Fruit fly (Drosophila melanogaster) whole organism, prepupa: ENCODE results near the gene Oga.

ENCODE experiments used
- Blimp-1 ChIP-seq: fragments of 200-800 bp; sonication (Bioruptor generic); optimal IDR thresholded peaks from 3 replicates; lab custom pipeline; 2017; ENCODE audit warnings: missing biosample characterization, missing genetic modification characterization, mild to moderate bottlenecking, moderate library complexity, missing genetic modification reagents
- CG11294 ChIP-seq: fragments of 200-800 bp; sonication (Bioruptor generic); IDR thresholded peaks from 2 replicates; pipeline ENCODE4 v1.3.6; 2022; ENCODE audit warnings: missing biosample characterization, missing genetic modification characterization
- CG11902 ChIP-seq: fragments of 200-800 bp; sonication (Bioruptor generic); optimal IDR thresholded peaks from 3 replicates; lab custom pipeline; 2016; ENCODE audit warnings: missing biosample characterization, missing genetic modification characterization
- CG1621 ChIP-seq: fragments of 200-800 bp; sonication (Bioruptor generic); optimal IDR thresholded peaks from 3 replicates; lab custom pipeline; 2018; ENCODE audit warnings: missing biosample characterization, mild to moderate bottlenecking, missing genetic modification characterization
- CG16779 ChIP-seq: fragments of 200-800 bp; sonication (Bioruptor generic); optimal IDR thresholded peaks from 3 replicates; lab custom pipeline; 2017; ENCODE audit warnings: missing biosample characterization, mild to moderate bottlenecking, missing genetic modification characterization
- CG3032 ChIP-seq: fragments of 200-800 bp; optimal IDR thresholded peaks from 2 replicates; lab custom pipeline; 2019; ENCODE audit warnings: missing biosample characterization, mild to moderate bottlenecking, missing genetic modification characterization, moderate library complexity
- CG31627 ChIP-seq: fragments of 200-800 bp; sonication (Bioruptor generic); optimal IDR thresholded peaks from 3 replicates; lab custom pipeline; 2016; ENCODE audit warnings: missing biosample characterization, missing genetic modification characterization
- CG32006 ChIP-seq: fragments of 200-800 bp; sonication (Bioruptor generic); optimal IDR thresholded peaks from 3 replicates; lab custom pipeline; 2017; ENCODE audit warnings: missing biosample characterization, mild to moderate bottlenecking, missing genetic modification characterization
- CG34406 ChIP-seq: fragments of 200-800 bp; sonication (Bioruptor generic); optimal IDR thresholded peaks from 3 replicates; lab custom pipeline; 2016; ENCODE audit warnings: missing biosample characterization, missing genetic modification characterization
- CG3919 ChIP-seq: fragments of 200-800 bp; sonication (Bioruptor generic); optimal IDR thresholded peaks from 3 replicates; lab custom pipeline; 2016; ENCODE audit warnings: missing biosample characterization, missing genetic modification characterization
- CG4318 ChIP-seq: fragments of 200-800 bp; sonication (Bioruptor generic); optimal IDR thresholded peaks from 3 replicates; lab custom pipeline; 2017; ENCODE audit warnings: missing biosample characterization, mild to moderate bottlenecking, missing genetic modification characterization
- CG6163 ChIP-seq: fragments of 200-800 bp; sonication (Bioruptor generic); IDR thresholded peaks from 3 replicates; pipeline ENCODE4 v1.3.6; 2022; ENCODE audit warnings: missing biosample characterization, missing genetic modification characterization
- CG6276 ChIP-seq: fragments of 200-800 bp; sonication (Bioruptor generic); optimal IDR thresholded peaks from 2 replicates; lab custom pipeline; 2017; ENCODE audit warnings: missing biosample characterization, mild to moderate bottlenecking, missing genetic modification characterization
- CG6792 ChIP-seq: fragments of 200-800 bp; sonication (Bioruptor generic); optimal IDR thresholded peaks from 3 replicates; lab custom pipeline; 2016; ENCODE audit warnings: missing biosample characterization, missing genetic modification characterization
- CG6808 ChIP-seq: fragments of 200-800 bp; sonication (Bioruptor generic); optimal IDR thresholded peaks from 3 replicates; lab custom pipeline; 2017; ENCODE audit warnings: missing biosample characterization, missing genetic modification characterization, mild to moderate bottlenecking, moderate library complexity, missing genetic modification reagents
- CG6854 ChIP-seq: fragments of 200-800 bp; sonication (Bioruptor generic); optimal IDR thresholded peaks from 2 replicates; lab custom pipeline; 2017; ENCODE audit warnings: missing biosample characterization, mild to moderate bottlenecking, missing genetic modification characterization
- CG7368 ChIP-seq: fragments of 200-800 bp; sonication (Bioruptor generic); optimal IDR thresholded peaks from 3 replicates; lab custom pipeline; 2016; ENCODE audit warnings: missing biosample characterization, missing genetic modification characterization
- CG8119 ChIP-seq: fragments of 200-800 bp; sonication (Bioruptor generic); IDR thresholded peaks from 3 replicates; pipeline ENCODE4 v1.3.6; 2022; ENCODE audit warnings: missing biosample characterization, missing genetic modification characterization
- CG8319 ChIP-seq: fragments of 200-800 bp; sonication (Bioruptor generic); optimal IDR thresholded peaks from 3 replicates; lab custom pipeline; 2016; ENCODE audit warnings: missing biosample characterization, missing genetic modification characterization
- CG8632 ChIP-seq: fragments of 200-800 bp; sonication (Bioruptor generic); optimal IDR thresholded peaks from 3 replicates; lab custom pipeline; 2016; ENCODE audit warnings: missing biosample characterization, missing genetic modification characterization
- CG9139 ChIP-seq: fragments of 200-800 bp; sonication (Bioruptor generic); optimal IDR thresholded peaks from 3 replicates; lab custom pipeline; 2017; ENCODE audit warnings: missing biosample characterization, mild to moderate bottlenecking, missing genetic modification characterization
- Eip75B ChIP-seq: fragments of 200-800 bp; sonication (Bioruptor generic); optimal IDR thresholded peaks from 3 replicates; lab custom pipeline; 2016; ENCODE audit warnings: missing biosample characterization, missing genetic modification characterization
- Eip78C ChIP-seq: fragments of 200-800 bp; sonication (Bioruptor generic); peaks from one replicate; lab custom pipeline; 2016; ENCODE audit warnings: missing biosample characterization, missing genetic modification characterization
- Eip93F ChIP-seq: fragments of 200-800 bp; sonication (Bioruptor generic); optimal IDR thresholded peaks from 2 replicates; lab custom pipeline; 2016; ENCODE audit warnings: missing biosample characterization, mild to moderate bottlenecking, missing genetic modification characterization
- Ets21C ChIP-seq: fragments of 200-800 bp; sonication (Bioruptor generic); optimal IDR thresholded peaks from 3 replicates; lab custom pipeline; 2016; ENCODE audit warnings: missing biosample characterization, missing genetic modification characterization
- Ets96B ChIP-seq: fragments of 200-800 bp; optimal IDR thresholded peaks from 2 replicates; lab custom pipeline; 2019; ENCODE audit warnings: missing biosample characterization, mild to moderate bottlenecking, missing genetic modification characterization, moderate library complexity
- Hr39 ChIP-seq: fragments of 200-800 bp; sonication (Bioruptor generic); optimal IDR thresholded peaks from 2 replicates; lab custom pipeline; 2016; ENCODE audit warnings: missing biosample characterization, missing genetic modification characterization
- Hr4 ChIP-seq: fragments of 200-800 bp; sonication (Bioruptor generic); optimal IDR thresholded peaks from 3 replicates; lab custom pipeline; 2016; ENCODE audit warnings: missing biosample characterization, missing genetic modification characterization
- Lpt ChIP-seq: fragments of 200-800 bp; sonication (Bioruptor generic); optimal IDR thresholded peaks from 3 replicates; lab custom pipeline; 2016; ENCODE audit warnings: missing biosample characterization, missing genetic modification characterization
- Met ChIP-seq: fragments of 200-800 bp; sonication (Bioruptor generic); optimal IDR thresholded peaks from 3 replicates; lab custom pipeline; 2016; ENCODE audit warnings: missing biosample characterization, missing genetic modification characterization
- OdsH ChIP-seq: fragments of 200-800 bp; sonication (Bioruptor generic); optimal IDR thresholded peaks from 3 replicates; lab custom pipeline; 2016; ENCODE audit warnings: missing biosample characterization, missing genetic modification characterization
- Smox ChIP-seq: fragments of 200-800 bp; sonication (Bioruptor generic); optimal IDR thresholded peaks from 3 replicates; lab custom pipeline; 2016; ENCODE audit warnings: missing biosample characterization, missing genetic modification characterization
- Sox102F ChIP-seq: fragments of 200-800 bp; sonication (Bioruptor generic); optimal IDR thresholded peaks from 2 replicates; lab custom pipeline; 2016; ENCODE audit warnings: missing biosample characterization, mild to moderate bottlenecking, missing genetic modification characterization
- Sox14 ChIP-seq: fragments of 200-800 bp; sonication (Bioruptor generic); optimal IDR thresholded peaks from 3 replicates; lab custom pipeline; 2016; ENCODE audit warnings: missing biosample characterization, missing genetic modification characterization
- Sox15 ChIP-seq: fragments of 200-800 bp; sonication (Bioruptor generic); optimal IDR thresholded peaks from 3 replicates; lab custom pipeline; 2016; ENCODE audit warnings: missing biosample characterization, missing genetic modification characterization
- achi ChIP-seq: fragments of 200-800 bp; sonication (Bioruptor generic); optimal IDR thresholded peaks from 3 replicates; lab custom pipeline; 2016; ENCODE audit warnings: missing biosample characterization, missing genetic modification characterization
- acj6 ChIP-seq: fragments of 200-800 bp; sonication (Bioruptor generic); optimal IDR thresholded peaks from 3 replicates; lab custom pipeline; 2016; ENCODE audit warnings: missing biosample characterization, missing genetic modification characterization
- cyc ChIP-seq: fragments of 200-800 bp; sonication (Bioruptor generic); optimal IDR thresholded peaks from 3 replicates; lab custom pipeline; 2016; ENCODE audit warnings: missing biosample characterization, missing genetic modification characterization
- dac ChIP-seq: fragments of 200-800 bp; sonication (Bioruptor generic); optimal IDR thresholded peaks from 2 replicates; lab custom pipeline; 2017; ENCODE audit warnings: missing biosample characterization, mild to moderate bottlenecking, missing genetic modification characterization
- eg ChIP-seq: fragments of 200-800 bp; sonication (Bioruptor generic); IDR thresholded peaks from 3 replicates; pipeline ENCODE4 v1.3.6; 2022; ENCODE audit warnings: missing biosample characterization, missing genetic modification characterization
- esn ChIP-seq: fragments of 200-800 bp; sonication (Bioruptor generic); optimal IDR thresholded peaks from 2 replicates; lab custom pipeline; 2016; ENCODE audit warnings: missing biosample characterization, mild to moderate bottlenecking, missing genetic modification characterization, moderate library complexity
- fd59A ChIP-seq: fragments of 200-800 bp; sonication (Bioruptor generic); optimal IDR thresholded peaks from 2 replicates; lab custom pipeline; 2017; ENCODE audit warnings: missing biosample characterization, mild to moderate bottlenecking, missing genetic modification characterization, missing genetic modification reagents
- fd85E ChIP-seq: fragments of 200-800 bp; sonication (Bioruptor generic); optimal IDR thresholded peaks from 3 replicates; lab custom pipeline; 2016; ENCODE audit warnings: missing biosample characterization, missing genetic modification characterization
- fkh ChIP-seq: fragments of 200-800 bp; sonication (Bioruptor generic); optimal IDR thresholded peaks from 3 replicates; lab custom pipeline; 2017; ENCODE audit warnings: missing biosample characterization, mild to moderate bottlenecking, missing genetic modification characterization, moderate library complexity
- lz ChIP-seq: fragments of 200-800 bp; sonication (Bioruptor generic); optimal IDR thresholded peaks from 3 replicates; lab custom pipeline; 2016; ENCODE audit warnings: missing biosample characterization, missing genetic modification characterization
- net ChIP-seq: fragments of 200-800 bp; sonication (Bioruptor generic); optimal IDR thresholded peaks from 3 replicates; lab custom pipeline; 2016; ENCODE audit warnings: missing biosample characterization, missing genetic modification characterization
- pdm3 ChIP-seq: fragments of 200-800 bp; sonication (Bioruptor generic); optimal IDR thresholded peaks from 3 replicates; lab custom pipeline; 2016; ENCODE audit warnings: missing biosample characterization, missing genetic modification characterization
- salr ChIP-seq, 2 experiments: fragments of 200-800 bp; sonication (Bioruptor generic); optimal IDR thresholded peaks; 3 replicates each; lab custom pipeline; 2016 to 2018; ENCODE audit warnings: missing biosample characterization in 2 of 2, missing genetic modification characterization in 2 of 2, mild to moderate bottlenecking in 1 of 2
- ss ChIP-seq, 2 experiments: fragments of 200-800 bp; sonication (Bioruptor generic); optimal IDR thresholded peaks; 2 replicates in 1 of 2; 3 replicates in 1 of 2; lab custom pipeline; 2017 to 2018; ENCODE audit warnings: mild to moderate bottlenecking in 2 of 2, missing biosample characterization in 2 of 2, missing genetic modification characterization in 2 of 2, moderate library complexity in 1 of 2
- svp ChIP-seq: fragments of 200-800 bp; sonication (Bioruptor generic); peaks from one replicate; lab custom pipeline; 2016; ENCODE audit warnings: missing biosample characterization, missing genetic modification characterization
- topi ChIP-seq: fragments of 200-800 bp; sonication (Bioruptor generic); optimal IDR thresholded peaks from 3 replicates; lab custom pipeline; 2016; ENCODE audit warnings: missing biosample characterization, missing genetic modification characterization
- vri ChIP-seq: fragments of 200-800 bp; sonication (Bioruptor generic); optimal IDR thresholded peaks from 3 replicates; lab custom pipeline; 2016; ENCODE audit warnings: missing biosample characterization, mild to moderate bottlenecking, missing genetic modification characterization

Gene Oga

DNA sequence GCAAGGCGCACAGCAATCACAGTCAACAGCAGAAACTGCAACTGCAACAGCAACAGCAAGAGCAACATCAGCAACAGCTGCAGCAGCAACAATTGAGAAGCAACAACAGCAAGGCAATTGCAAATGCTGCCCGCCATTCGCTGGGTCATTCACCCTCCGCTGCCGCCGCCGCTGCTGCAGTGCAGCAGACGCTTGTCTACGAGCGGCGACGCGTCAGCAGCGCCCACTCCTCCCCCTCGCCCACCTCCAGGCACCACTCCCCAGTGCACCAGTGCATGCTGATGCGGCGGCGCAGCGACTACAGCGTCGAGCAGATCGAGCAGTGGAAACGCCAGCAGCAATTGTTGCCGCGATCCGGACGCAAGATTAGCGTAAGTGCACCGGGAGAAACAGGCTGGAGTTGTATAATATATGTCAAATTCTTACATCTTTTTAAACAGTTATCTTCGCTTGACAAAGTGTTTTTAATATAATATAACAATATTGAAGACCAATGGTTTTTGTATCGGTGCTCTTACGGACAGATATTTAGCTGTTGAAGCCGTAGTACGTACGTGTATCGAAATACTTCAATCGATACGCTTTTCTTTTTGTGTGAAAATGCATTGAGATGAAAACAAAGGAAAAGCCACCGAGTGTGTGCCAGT, 13.1 kb upstream of the Oga start:
- TF ChIP-seq Hr39 (peak; percentile 32), CG7368 (peak; percentile 66), Ets96B (tag; lab: Kevin White, UChicago) (peak; percentile 66), CG16779 (peak; percentile 64), Ets21C (GFP tag; lab: Kevin White, UChicago) (peak; percentile 30), Eip75B (GFP tag; lab: Kevin White, UChicago) (peak; percentile 67), Eip93F (GFP tag; lab: Kevin White, UChicago) (peak; percentile 51), lz (GFP tag; lab: Kevin White, UChicago) (peak; percentile 61), CG8632 (peak; percentile 59), topi (peak; percentile 70), achi (GFP tag; lab: Kevin White, UChicago) (peak; percentile 78), CG3919 (GFP tag; lab: Kevin White, UChicago) (peak; percentile 82), net (peak; percentile 81), CG11294 (peak; percentile 72), acj6 (GFP tag; lab: Kevin White, UChicago) (peak; percentile 72), Hr4 (peak; percentile 93), CG1621 (tag; lab: Kevin White, UChicago) (peak; percentile 70), OdsH (GFP tag; lab: Kevin White, UChicago) (peak; percentile 80), Smox (GFP tag; lab: Kevin White, UChicago) (no peak), Lpt (GFP tag; lab: Kevin White, UChicago) (peak; percentile 84), CG3032 (tag; lab: Kevin White, UChicago) (peak; percentile 64), dac (GFP tag; lab: Kevin White, UChicago) (peak; percentile 82), salr (GFP tag; optimal IDR thresholded peaks at IDR 0.05; lab: Kevin White, UChicago) (peak; percentile 42 to 69), eg (peak; percentile 91), ss (GFP tag; optimal IDR thresholded peaks at IDR 0.05; lab: Kevin White, UChicago) (no peak), CG6163 (GFP tag; lab: Robert Waterston, UW) (peak; percentile 85), CG32006 (GFP tag; lab: Kevin White, UChicago) (peak; percentile 94), pdm3 (GFP tag; lab: Kevin White, UChicago) (peak; percentile 80), vri (GFP tag; lab: Kevin White, UChicago) (peak; percentile 12), CG4318 (GFP tag; lab: Kevin White, UChicago) (peak; percentile 84), Sox15 (GFP tag; lab: Kevin White, UChicago) (peak; percentile 44), CG34406 (GFP tag; lab: Kevin White, UChicago) (peak; percentile 64), Blimp-1 (GFP tag; lab: Kevin White, UChicago) (no peak), cyc (GFP tag; lab: Kevin White, UChicago) (peak; percentile 15), CG11902 (GFP tag; lab: Kevin White, UChicago) (peak; percentile 46), esn (GFP tag; lab: Kevin White, UChicago) (peak; percentile 66), fd85E (no peak), CG31627 (GFP tag; lab: Kevin White, UChicago) (peak; percentile 44), Met (GFP tag; lab: Kevin White, UChicago) (peak; percentile 54), Sox14 (GFP tag; lab: Kevin White, UChicago) (peak; percentile 87), fd59A (GFP tag; lab: Kevin White, UChicago) (peak; percentile 64), CG9139 (no peak), CG6792 (GFP tag; lab: Kevin White, UChicago) (peak; percentile 72), CG8319 (GFP tag; lab: Kevin White, UChicago) (peak; percentile 47), Sox102F (peak; percentile 65), CG6808 (GFP tag; lab: Kevin White, UChicago) (peak; percentile 66), svp (GFP tag; lab: Kevin White, UChicago) (peak; percentile 83), CG8119 (peak; percentile 91), Eip78C (peak; percentile 93), fkh (no peak), CG6854 (GFP tag; lab: Kevin White, UChicago) (peak; percentile 10), CG6276 (peak; percentile 93)
